Worm (Caenorhabditis elegans): ENCODE measurements around the gene mtrr-1.

DNA sequence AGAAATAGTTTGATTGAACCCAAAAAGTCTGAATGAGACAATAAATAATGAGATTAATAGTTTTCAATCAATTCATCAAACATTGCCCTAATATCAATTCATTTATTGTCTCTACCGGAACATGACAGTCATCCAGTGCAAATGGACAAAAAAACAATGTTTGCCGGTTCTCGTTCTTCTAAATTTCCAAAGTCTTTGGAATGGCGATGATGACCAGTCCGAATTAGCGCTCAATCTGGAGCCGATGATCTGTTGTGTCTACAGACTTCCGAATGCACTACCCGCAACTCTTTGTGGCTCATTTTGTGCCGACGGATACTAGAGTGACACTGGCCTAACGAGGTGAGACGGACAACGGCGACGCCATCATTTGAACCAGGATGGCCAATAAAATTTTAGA lies 49.5 kb upstream of the mtrr-1 start, which contains the start of gene T26C5.3:
- TF ChIP-seq blmp-1 (tag; optimal IDR thresholded peaks at IDR 0.05; ENCODE audit: insufficient read depth) (no peak), ztf-4 (tag; optimal IDR thresholded peaks at IDR 0.05) (no peak), Y55F3AM.14 (GFP tag; optimal IDR thresholded peaks at IDR 0.05) (no peak), zag-1 (tag; optimal IDR thresholded peaks at IDR 0.05) (no peak), skn-1 (tag; optimal IDR thresholded peaks at IDR 0.05) (no peak), mdl-1 (tag; optimal IDR thresholded peaks at IDR 0.05) (no peak), ztf-1 (GFP tag; conservative IDR thresholded peaks at IDR 0.05) (no peak), gmeb-1 (tag; optimal IDR thresholded peaks at IDR 0.05) (no peak), lin-13 (GFP tag; optimal IDR thresholded peaks at IDR 0.05) (no peak), nhr-129 (tag; optimal IDR thresholded peaks at IDR 0.05) (no peak), peb-1 (tag; optimal IDR thresholded peaks at IDR 0.05) (no peak), alr-1 (tag; optimal IDR thresholded peaks at IDR 0.05) (no peak), R02D3.7 (tag; optimal IDR thresholded peaks at IDR 0.05) (no peak)

Measured in whole organism, L2 larva.